Fruit fly (Drosophila melanogaster) whole organism, embryonic: ENCODE results near the gene CG43089.
A peak's percentile ranks its signal among the peaks of the same experiment; 100 is the strongest.

ENCODE experiments used
- BtbVII ChIP-seq: fragments of 200-800 bp; sonication (Bioruptor generic); optimal IDR thresholded peaks from 3 replicates; lab custom pipeline; 2017; ENCODE audit warnings: missing biosample characterization, mild to moderate bottlenecking, missing genetic modification characterization
- CG12071 ChIP-seq: fragments of 200-800 bp; sonication (Bioruptor generic); optimal IDR thresholded peaks from 3 replicates; lab custom pipeline; 2018; ENCODE audit warnings: missing biosample characterization, mild to moderate bottlenecking, missing genetic modification characterization
- CG12744 ChIP-seq: fragments of 200-800 bp; sonication (Bioruptor generic); optimal IDR thresholded peaks from 2 replicates; lab custom pipeline; 2016; ENCODE audit warnings: missing biosample characterization, missing genetic modification characterization
- CG17385 ChIP-seq: fragments of 200-800 bp; sonication (Bioruptor generic); optimal IDR thresholded peaks from 3 replicates; lab custom pipeline; 2018; ENCODE audit warnings: missing biosample characterization, mild to moderate bottlenecking, missing genetic modification characterization
- CG2889 ChIP-seq: fragments of 200-800 bp; sonication (Bioruptor generic); IDR thresholded peaks from 3 replicates; pipeline ENCODE4 v1.3.6; 2022; ENCODE audit warnings: missing biosample characterization, missing genetic modification characterization
- CG4617 ChIP-seq: fragments of 200-800 bp; sonication (Bioruptor generic); optimal IDR thresholded peaks from 3 replicates; lab custom pipeline; 2016; ENCODE audit warnings: missing biosample characterization, missing genetic modification characterization, borderline replicate concordance
- CG6689 ChIP-seq: fragments of 200-800 bp; sonication (Bioruptor generic); IDR thresholded peaks from 2 replicates; pipeline ENCODE4 v1.3.6; 2022; ENCODE audit warnings: missing biosample characterization, missing genetic modification characterization
- CG7372 ChIP-seq: fragments of 200-800 bp; sonication (Bioruptor generic); IDR thresholded peaks from 2 replicates; pipeline ENCODE4 v1.3.6; 2022; ENCODE audit warnings: missing biosample characterization, missing genetic modification characterization
- CG7786 ChIP-seq: fragments of 200-800 bp; sonication (Bioruptor generic); optimal IDR thresholded peaks from 2 replicates; lab custom pipeline; 2016; ENCODE audit warnings: missing biosample characterization, missing genetic modification characterization
- CG9437 ChIP-seq: fragments of 200-800 bp; sonication (Bioruptor generic); optimal IDR thresholded peaks from 2 replicates; lab custom pipeline; 2018; ENCODE audit warnings: missing biosample characterization, mild to moderate bottlenecking, missing genetic modification characterization
- CTCF ChIP-seq: fragments of 200-800 bp; sonication (Bioruptor generic); optimal IDR thresholded peaks from 2 replicates; lab custom pipeline; 2017; ENCODE audit warnings: missing biosample characterization, mild to moderate bottlenecking, missing genetic modification characterization, moderate library complexity
- E2f1 ChIP-seq: fragments of 200-800 bp; sonication (Bioruptor generic); IDR thresholded peaks from 2 replicates; pipeline ENCODE4 v1.3.6; 2022; ENCODE audit warnings: missing biosample characterization, missing genetic modification characterization
- abd-A ChIP-seq: fragments of 200-800 bp; sonication (Bioruptor generic); optimal IDR thresholded peaks from 3 replicates; lab custom pipeline; 2019; ENCODE audit warnings: missing biosample characterization, mild to moderate bottlenecking, missing genetic modification characterization, moderate library complexity
- bigmax ChIP-seq: fragments of 200-800 bp; sonication (Bioruptor generic); optimal IDR thresholded peaks from 2 replicates; lab custom pipeline; 2018; ENCODE audit warnings: missing biosample characterization, mild to moderate bottlenecking, missing genetic modification characterization
- crol ChIP-seq: fragments of 200-800 bp; sonication (Bioruptor generic); IDR thresholded peaks from 2 replicates; pipeline ENCODE4 v1.3.6; 2022; ENCODE audit warnings: missing biosample characterization, missing genetic modification characterization
- ewg ChIP-seq: fragments of 200-800 bp; sonication (Bioruptor generic); optimal IDR thresholded peaks from 3 replicates; lab custom pipeline; 2017; ENCODE audit warnings: mild to moderate bottlenecking, missing biosample characterization, missing genetic modification reagents, missing genetic modification characterization
- gro ChIP-seq: fragments of 200-800 bp; sonication (Bioruptor generic); optimal IDR thresholded peaks from 2 replicates; lab custom pipeline; 2016; ENCODE audit warnings: missing biosample characterization, missing genetic modification characterization
- pb ChIP-seq: fragments of 200-800 bp; sonication (Bioruptor generic); optimal IDR thresholded peaks from 3 replicates; lab custom pipeline; 2016; ENCODE audit warnings: missing biosample characterization, missing genetic modification characterization
- schlank ChIP-seq: fragments of 200-800 bp; sonication (Bioruptor generic); optimal IDR thresholded peaks from 2 replicates; lab custom pipeline; 2018; ENCODE audit warnings: missing biosample characterization, mild to moderate bottlenecking, missing genetic modification characterization
- sim ChIP-seq: fragments of 200-800 bp; sonication (Bioruptor generic); IDR thresholded peaks from 2 replicates; pipeline ENCODE4 v1.3.6; 2022; ENCODE audit warnings: missing biosample characterization, missing genetic modification characterization
- slbo ChIP-seq: fragments of 200-800 bp; sonication (Bioruptor generic); IDR thresholded peaks from 2 replicates; pipeline ENCODE4 v1.3.6; 2022; ENCODE audit warnings: missing biosample characterization, missing genetic modification characterization

Gene CG43089

DNA sequence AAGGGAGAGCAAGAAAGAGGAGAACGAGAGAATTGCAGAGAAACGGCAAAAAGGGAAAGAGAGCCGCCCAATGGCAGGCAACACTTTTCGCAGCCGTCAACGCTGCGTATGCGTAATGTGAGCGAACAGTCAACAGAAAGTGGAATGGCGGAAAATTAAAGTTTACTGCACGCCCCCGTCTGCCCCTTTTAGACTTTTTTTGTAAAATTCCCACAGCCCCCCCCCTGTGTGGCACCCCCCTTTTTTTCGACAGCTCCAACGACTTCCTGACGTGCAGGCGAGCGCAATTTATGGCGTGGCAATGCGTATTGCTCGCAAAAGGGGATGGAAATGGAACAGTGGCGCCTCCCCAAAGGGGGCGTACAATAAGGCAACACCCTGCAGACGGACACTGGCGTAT, 49.5 kb downstream of the CG43089 start (continued):
- no peak for TF ChIP-seq CG12744
- TF ChIP-seq CG7786 (GFP tag; lab: Kevin White, UChicago): no peak
- TF ChIP-seq sim (GFP tag; lab: Robert Waterston, UW): no peak
- no peak for TF ChIP-seq CG17385 (GFP tag; lab: Kevin White, UChicago)
- TF ChIP-seq pb: no peak
- no peak for TF ChIP-seq CG2889 (GFP tag; lab: Robert Waterston, UW)
- no peak for TF ChIP-seq BtbVII (GFP tag; lab: Kevin White, UChicago)
- TF ChIP-seq slbo (GFP tag; lab: Robert Waterston, UW): 0 out of 2 replicates have a peak, but pooled peaks have one; percentile 6
- peak; percentile 25 for TF ChIP-seq ewg (GFP tag; lab: Kevin White, UChicago)
- TF ChIP-seq CG4617 (GFP tag; lab: Kevin White, UChicago): no peak
- no peak for TF ChIP-seq CG6689 (GFP tag; lab: Robert Waterston, UW)
- TF ChIP-seq bigmax (GFP tag; lab: Kevin White, UChicago): no peak
- no peak for TF ChIP-seq CG9437
- TF ChIP-seq gro: no peak
- no peak for TF ChIP-seq CG12071 (GFP tag; lab: Kevin White, UChicago)
- TF ChIP-seq E2f1 (GFP tag; lab: Robert Waterston, UW): 0 out of 2 replicates have a peak, but pooled peaks have one; percentile 7
- TF ChIP-seq crol (GFP tag; lab: Robert Waterston, UW): peak; percentile 66
- TF ChIP-seq schlank (tag; lab: Kevin White, UChicago): no peak
- TF ChIP-seq CTCF (GFP tag; lab: Kevin White, UChicago): no peak
- TF ChIP-seq abd-A (tag; lab: Kevin White, UChicago): peak; percentile 88
- peak; percentile 88 for TF ChIP-seq CG7372
- TF ChIP-seq, all 482 proteins: peak for 12
